Fruit fly (Drosophila melanogaster) whole organism, pupa: ENCODE data around the gene Trpgamma.

ENCODE experiments used
- CG10348 ChIP-seq: fragments of 200-800 bp; sonication (Bioruptor generic); IDR thresholded peaks from 2 replicates; pipeline ENCODE4 v1.3.6; 2022; ENCODE audit warnings: missing biosample characterization, missing genetic modification characterization
- CG12605 ChIP-seq: fragments of 200-800 bp; sonication (Bioruptor generic); IDR thresholded peaks from 2 replicates; pipeline ENCODE4 v1.3.6; 2022; ENCODE audit warnings: missing biosample characterization, missing genetic modification characterization
- CG13204 ChIP-seq: fragments of 200-800 bp; sonication (Bioruptor generic); optimal IDR thresholded peaks from 2 replicates; lab custom pipeline; 2018; ENCODE audit warnings: missing biosample characterization, mild to moderate bottlenecking, missing genetic modification characterization, moderate library complexity
- CG15710 ChIP-seq: fragments of 200-800 bp; sonication (Bioruptor generic); optimal IDR thresholded peaks from 2 replicates; lab custom pipeline; 2018; ENCODE audit warnings: missing biosample characterization, mild to moderate bottlenecking, missing genetic modification characterization, moderate library complexity
- CG17806 ChIP-seq: fragments of 200-800 bp; sonication (Bioruptor generic); optimal IDR thresholded peaks from 2 replicates; lab custom pipeline; 2018; ENCODE audit warnings: missing biosample characterization, mild to moderate bottlenecking, missing genetic modification characterization, moderate library complexity
- CG8159 ChIP-seq: fragments of 200-800 bp; sonication (Bioruptor generic); optimal IDR thresholded peaks from 3 replicates; lab custom pipeline; 2018; ENCODE audit warnings: missing biosample characterization, mild to moderate bottlenecking, missing genetic modification characterization, moderate library complexity
- CG8301 ChIP-seq: fragments of 200-800 bp; sonication (Bioruptor generic); optimal IDR thresholded peaks from 2 replicates; lab custom pipeline; 2018; ENCODE audit warnings: missing biosample characterization, mild to moderate bottlenecking, missing genetic modification characterization
- CG9948 ChIP-seq: fragments of 200-800 bp; sonication (Bioruptor generic); optimal IDR thresholded peaks from 2 replicates; lab custom pipeline; 2018; ENCODE audit warnings: missing biosample characterization, mild to moderate bottlenecking, missing genetic modification characterization, moderate library complexity
- D1 ChIP-seq: fragments of 200-800 bp; sonication (Bioruptor generic); optimal IDR thresholded peaks from 2 replicates; lab custom pipeline; 2018; ENCODE audit warnings: missing biosample characterization, mild to moderate bottlenecking, missing genetic modification characterization, moderate library complexity
- EcR ChIP-seq: fragments of 200-800 bp; sonication (Bioruptor generic); optimal IDR thresholded peaks from 3 replicates; lab custom pipeline; 2019; ENCODE audit warnings: missing biosample characterization, missing genetic modification characterization, mild to moderate bottlenecking, moderate library complexity, missing genetic modification reagents
- Ets98B ChIP-seq: fragments of 200-800 bp; sonication (Bioruptor generic); IDR thresholded peaks from 2 replicates; pipeline ENCODE4 v1.3.6; 2022; ENCODE audit warnings: missing biosample characterization, missing genetic modification characterization
- Pif1B ChIP-seq: fragments of 200-800 bp; sonication (Bioruptor generic); optimal IDR thresholded peaks from 3 replicates; lab custom pipeline; 2016; ENCODE audit warnings: missing biosample characterization, missing genetic modification characterization
- Snoo ChIP-seq: fragments of 200-800 bp; sonication (Bioruptor generic); optimal IDR thresholded peaks from 3 replicates; lab custom pipeline; 2017; ENCODE audit warnings: missing biosample characterization, mild to moderate bottlenecking, missing genetic modification characterization, inconsistent platforms
- gl ChIP-seq: fragments of 200-800 bp; sonication (Bioruptor generic); optimal IDR thresholded peaks from 2 replicates; lab custom pipeline; 2018; ENCODE audit warnings: missing biosample characterization, mild to moderate bottlenecking, missing genetic modification characterization

DNA sequence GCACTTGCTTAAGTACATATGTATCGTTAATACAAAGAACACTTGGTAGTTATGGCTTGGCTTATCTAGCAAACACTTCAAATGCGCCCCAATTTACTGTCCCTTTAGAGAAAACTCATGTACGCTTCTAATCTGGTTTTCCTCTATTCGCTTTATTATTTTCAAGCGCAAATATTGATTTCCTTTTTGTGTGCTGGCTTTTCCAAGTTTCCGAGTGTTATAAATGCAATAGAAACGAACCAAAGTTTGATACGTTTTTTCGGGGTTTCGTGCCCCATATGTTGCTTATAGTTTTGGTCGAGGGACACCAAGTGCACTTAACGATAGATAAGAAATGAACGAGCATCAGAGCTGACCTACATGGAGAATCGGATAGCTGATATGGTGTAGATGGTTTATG, 37.4 kb upstream of the Trpgamma start:
- TF ChIP-seq CG12605, result no peak
- TF ChIP-seq Ets98B (GFP tag; lab: Robert Waterston, UW), result no peak
- no peak for TF ChIP-seq CG15710 (tag; lab: Kevin White, UChicago)
- no peak for TF ChIP-seq gl (tag; lab: Kevin White, UChicago)
- TF ChIP-seq Pif1B (GFP tag; lab: Kevin White, UChicago), result no peak
- no peak for TF ChIP-seq CG10348
- no peak for TF ChIP-seq CG8159
- no peak for TF ChIP-seq EcR (GFP tag; lab: Kevin White, UChicago)
- no peak for TF ChIP-seq Snoo
- no peak for TF ChIP-seq CG17806 (tag; lab: Kevin White, UChicago)
- no peak for TF ChIP-seq CG13204 (GFP tag; lab: Kevin White, UChicago)
- no peak for TF ChIP-seq CG8301 (tag; lab: Kevin White, UChicago)
- no peak for TF ChIP-seq D1 (tag; lab: Kevin White, UChicago)
- TF ChIP-seq CG9948, result no peak
